Fruit fly (Drosophila melanogaster) whole organism, prepupa: ENCODE data around the gene CG2962.

Experiments
- Smox ChIP-seq: fragments of 200-800 bp; sonication (Bioruptor generic); optimal IDR thresholded peaks from 3 replicates; lab custom pipeline; 2016; ENCODE audit warnings: missing biosample characterization, missing genetic modification characterization
- Sox15 ChIP-seq: fragments of 200-800 bp; sonication (Bioruptor generic); optimal IDR thresholded peaks from 3 replicates; lab custom pipeline; 2016; ENCODE audit warnings: missing biosample characterization, missing genetic modification characterization
- ss ChIP-seq, 2 experiments: fragments of 200-800 bp; sonication (Bioruptor generic); optimal IDR thresholded peaks; 2 replicates in 1 of 2; 3 replicates in 1 of 2; lab custom pipeline; 2017 to 2018; ENCODE audit warnings: mild to moderate bottlenecking in 2 of 2, missing biosample characterization in 2 of 2, missing genetic modification characterization in 2 of 2, moderate library complexity in 1 of 2

CG2962 gene

DNA sequence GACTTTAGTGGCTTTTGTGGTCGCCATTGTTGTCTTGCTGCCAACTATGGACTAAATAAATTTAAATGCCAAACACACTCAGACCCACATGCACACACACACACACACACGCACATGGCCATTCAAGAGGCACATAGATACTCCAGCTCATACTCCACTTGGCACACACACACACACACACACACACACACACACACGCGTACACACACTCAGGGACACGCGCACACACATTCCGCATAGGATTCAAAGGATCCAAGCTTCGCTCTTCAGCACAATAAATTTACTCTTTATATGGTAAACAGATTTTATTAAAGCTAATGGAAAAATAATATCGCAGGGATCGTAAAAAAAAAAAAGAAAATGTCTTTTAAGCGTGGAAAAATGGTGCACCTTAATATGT, 33.6 kb downstream of the CG2962 start:
- TF ChIP-seq Smox (no peak), Sox15 (GFP tag; lab: Kevin White, UChicago) (no peak), ss (GFP tag; optimal IDR thresholded peaks at IDR 0.05; lab: Kevin White, UChicago) (no peak)
